Worm (Caenorhabditis elegans): Measurements from ENCODE around the gene K08F8.15.

DNA sequence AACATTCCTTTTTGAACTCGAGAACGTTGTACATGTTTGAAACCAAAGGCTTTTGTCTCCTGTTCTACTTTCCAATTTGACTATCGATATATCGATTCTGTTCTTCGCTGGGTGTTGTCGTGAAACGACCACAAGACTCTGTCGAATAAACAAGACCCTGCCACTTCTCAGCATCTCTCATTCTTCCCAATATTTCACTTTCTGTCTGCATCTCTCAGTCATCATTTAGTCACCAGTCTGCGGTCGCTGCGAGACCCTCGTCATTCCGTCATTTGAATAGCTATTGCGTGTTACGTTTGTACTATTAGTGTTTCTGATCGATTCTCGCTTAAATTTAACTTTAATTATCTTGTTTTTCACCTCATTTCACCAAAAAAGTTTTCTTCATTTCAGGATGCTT, 20.8 kb downstream of the K08F8.15 start:
- TF ChIP-seq skn-1 (tag; optimal IDR thresholded peaks at IDR 0.05): peak; percentile 96
- peak; percentile 93 for TF ChIP-seq egl-13 (tag; optimal IDR thresholded peaks at IDR 0.05)
- TF ChIP-seq ceh-8 (GFP tag; optimal IDR thresholded peaks at IDR 0.05): peak; percentile 94
- peak; percentile 98 for TF ChIP-seq mep-1 (tag; optimal IDR thresholded peaks at IDR 0.05)
- TF ChIP-seq nhr-12 (tag; optimal IDR thresholded peaks at IDR 0.05): no peak
- peak; percentile 43 for TF ChIP-seq nhr-28 (tag; optimal IDR thresholded peaks at IDR 0.05)
- TF ChIP-seq F16B12.6 (tag; optimal IDR thresholded peaks at IDR 0.05): peak; percentile 61
- TF ChIP-seq aha-1 (tag; optimal IDR thresholded peaks at IDR 0.05): peak; percentile 7
- peak; percentile 75 for TF ChIP-seq fkh-10 (GFP tag; optimal IDR thresholded peaks at IDR 0.05)

All from whole organism, L1 larva.